Fruit fly (Drosophila melanogaster): Measurements from ENCODE around the gene CG6661.
A peak's percentile ranks its signal among the peaks of the same experiment; 100 is the strongest.

Gene CG6661

DNA sequence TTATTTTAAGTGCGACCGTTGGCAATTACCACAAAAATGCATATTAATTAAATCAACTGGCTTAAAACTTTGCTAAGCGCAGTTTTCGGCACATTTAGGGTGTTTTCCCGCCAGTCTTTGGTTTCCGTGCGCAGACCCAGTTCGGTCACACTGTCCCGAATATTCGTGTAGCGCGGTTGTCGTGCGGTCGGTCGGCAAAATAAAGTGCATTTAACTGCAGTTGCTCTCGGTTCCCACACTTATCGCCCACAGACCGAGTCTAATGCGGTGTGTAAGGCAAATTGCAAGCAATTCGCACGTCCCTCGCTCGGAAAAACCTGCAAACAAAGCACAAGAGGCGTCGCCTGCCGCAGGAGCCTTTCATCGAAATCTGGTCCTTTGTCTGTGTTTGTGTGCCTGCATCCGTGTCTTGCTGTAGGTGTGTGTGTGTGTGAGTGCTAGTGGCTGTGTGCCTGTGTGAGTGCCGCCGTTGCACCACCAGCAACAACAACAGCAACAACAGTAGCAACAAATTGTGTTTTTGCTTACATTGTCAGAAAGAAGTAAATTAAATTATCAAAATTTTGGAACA, 18.6 kb downstream of the CG6661 start, which contains the start of the genes CG13484 and Frl (continued):
- TF ChIP-seq kni (GFP tag; optimal IDR thresholded peaks at IDR 0.05), result peak; percentile 51
- peak; percentile 75 for TF ChIP-seq CG15479 (GFP tag; optimal IDR thresholded peaks at IDR 0.05)
- TF ChIP-seq lab (GFP tag; optimal IDR thresholded peaks at IDR 0.05), result peak; percentile 56
- TF ChIP-seq zen2 (GFP tag; IDR thresholded peaks at IDR 0.05; ENCODE audit: partially characterized antibody), result no peak
- peak; percentile 57 for TF ChIP-seq phol (tag; optimal IDR thresholded peaks at IDR 0.05)
- no peak for TF ChIP-seq Nf-YA (GFP tag; IDR thresholded peaks at IDR 0.05)
- TF ChIP-seq Asciz (GFP tag; optimal IDR thresholded peaks at IDR 0.05), result no peak
- TF ChIP-seq CG1647 (GFP tag; optimal IDR thresholded peaks at IDR 0.05), result peak; percentile 40
- no peak for TF ChIP-seq aop (GFP tag; IDR thresholded peaks at IDR 0.05)
- no peak for TF ChIP-seq Aef1 (GFP tag; IDR thresholded peaks at IDR 0.05)
- TF ChIP-seq CG2116 (GFP tag; optimal IDR thresholded peaks at IDR 0.05), result peak; percentile 46
- TF ChIP-seq sima (GFP tag; optimal IDR thresholded peaks at IDR 0.05), result no peak
- peak; percentile 31 for TF ChIP-seq her (GFP tag; optimal IDR thresholded peaks at IDR 0.05)
- TF ChIP-seq CG43689 (GFP tag; IDR thresholded peaks at IDR 0.05), result no peak
- no peak for TF ChIP-seq CG8290 (GFP tag; optimal IDR thresholded peaks at IDR 0.05)
- peak; percentile 37 to 89 for TF ChIP-seq CG8290 (tag; optimal IDR thresholded peaks at IDR 0.05)
- TF ChIP-seq CG10147 (GFP tag; optimal IDR thresholded peaks at IDR 0.05), result peak; percentile 39
- no peak for TF ChIP-seq E2f1 (GFP tag; IDR thresholded peaks at IDR 0.05)
- TF ChIP-seq ham (GFP tag; IDR thresholded peaks at IDR 0.05), result no peak
- TF ChIP-seq Atf3 (GFP tag; optimal IDR thresholded peaks at IDR 0.05), result no peak
- TF ChIP-seq Oaz (GFP tag; IDR thresholded peaks at IDR 0.05), result no peak
- TF ChIP-seq stc (GFP tag; IDR thresholded peaks at IDR 0.05), result no peak
- no peak for TF ChIP-seq Atf-2 (GFP tag; optimal IDR thresholded peaks at IDR 0.05)
- peak; percentile 82 for TF ChIP-seq Sin3A (optimal IDR thresholded peaks at IDR 0.05)
- TF ChIP-seq B-H2 (GFP tag; optimal IDR thresholded peaks at IDR 0.05), result peak; percentile 22
- peak; percentile 96 for TF ChIP-seq Lhr (GFP tag; optimal IDR thresholded peaks at IDR 0.05)
- peak; percentile 58 for TF ChIP-seq CG9727 (GFP tag; optimal IDR thresholded peaks at IDR 0.05)
- TF ChIP-seq abd-A (tag; optimal IDR thresholded peaks at IDR 0.05), result no peak
- no peak for TF ChIP-seq gcm2 (GFP tag; optimal IDR thresholded peaks at IDR 0.05)
- TF ChIP-seq gcm (GFP tag; optimal IDR thresholded peaks at IDR 0.05), result peak; percentile 39
- TF ChIP-seq CG18599 (GFP tag; optimal IDR thresholded peaks at IDR 0.05), result no peak
- TF ChIP-seq CG10979 (tag; optimal IDR thresholded peaks at IDR 0.05), result peak; percentile 25
- TF ChIP-seq CG8359 (GFP tag; optimal IDR thresholded peaks at IDR 0.05; ENCODE audit: borderline replicate concordance), result no peak
- no peak for TF ChIP-seq CG3407 (GFP tag; optimal IDR thresholded peaks at IDR 0.05)
- peak; percentile 29 for TF ChIP-seq CG6813 (GFP tag; optimal IDR thresholded peaks at IDR 0.05)
- no peak for TF ChIP-seq Sox100B (GFP tag; optimal IDR thresholded peaks at IDR 0.05)
- peak; percentile 51 for TF ChIP-seq gsb-n (tag; optimal IDR thresholded peaks at IDR 0.05)
- TF ChIP-seq Chrac-16 (GFP tag; optimal IDR thresholded peaks at IDR 0.05), result no peak
- TF ChIP-seq Hr3 (GFP tag; optimal IDR thresholded peaks at IDR 0.05), result no peak
- peak; percentile 13 for TF ChIP-seq dmrt11E (tag; optimal IDR thresholded peaks at IDR 0.05)
- TF ChIP-seq Max (GFP tag; optimal IDR thresholded peaks at IDR 0.05), result peak; percentile 41
- TF ChIP-seq NFAT (GFP tag; IDR thresholded peaks at IDR 0.05), result peak; percentile 29; the same call in 1 of the 2 replicates
- peak; percentile 55 for TF ChIP-seq exex (tag; optimal IDR thresholded peaks at IDR 0.05)
- peak; percentile 32 for TF ChIP-seq scrt (GFP tag; optimal IDR thresholded peaks at IDR 0.05)
- peak; percentile 70 for TF ChIP-seq nmo (GFP tag; optimal IDR thresholded peaks at IDR 0.05)
- TF ChIP-seq ems (GFP tag; optimal IDR thresholded peaks at IDR 0.05), result peak; percentile 39
- no peak; the same call in 2 of the 3 replicates for TF ChIP-seq CG11560 (tag; IDR thresholded peaks at IDR 0.05)
- TF ChIP-seq Ptx1 (GFP tag; IDR thresholded peaks at IDR 0.05), result no peak
- TF ChIP-seq Xrp1 (GFP tag; IDR thresholded peaks at IDR 0.05), result peak; percentile 47
- peak; percentile 70 for TF ChIP-seq dm (GFP tag; optimal IDR thresholded peaks at IDR 0.05)
- no peak for TF ChIP-seq vfl (GFP tag; optimal IDR thresholded peaks at IDR 0.05)
